Fruit fly (Drosophila melanogaster): Measurements from ENCODE around the gene agt.

agt gene

dm6 chr3R:6708858-6709257, 49.0 kb upstream of the agt start (continued):
- TF ChIP-seq BEAF-32 (GFP tag; optimal IDR thresholded peaks at IDR 0.05) (peak; percentile 31), pnt (GFP tag; optimal IDR thresholded peaks at IDR 0.05) (peak; percentile 6), Opbp (GFP tag; IDR thresholded peaks at IDR 0.05; ENCODE audit: partially characterized antibody) (peak; percentile 76; the same call in 2 of the 3 replicates), MTF-1 (GFP tag; optimal IDR thresholded peaks at IDR 0.05; ENCODE audit: borderline replicate concordance) (no peak), C15 (GFP tag; IDR thresholded peaks at IDR 0.05) (no peak), gfzf (GFP tag; optimal IDR thresholded peaks at IDR 0.05) (peak; percentile 41), Xbp1 (GFP tag; optimal IDR thresholded peaks at IDR 0.05) (no peak), Myb (GFP tag; optimal IDR thresholded peaks at IDR 0.05) (peak; percentile 40), CoRest (tag; optimal IDR thresholded peaks at IDR 0.05) (peak; percentile 57), CG11456 (GFP tag; IDR thresholded peaks at IDR 0.05) (peak; percentile 42; the same call in 1 of the 3 replicates), Ets97D (GFP tag; optimal IDR thresholded peaks at IDR 0.05) (peak; percentile 19), CG8290 (GFP tag; optimal IDR thresholded peaks at IDR 0.05) (peak; percentile 71), CG8290 (tag; optimal IDR thresholded peaks at IDR 0.05) (no peak), NK7.1 (GFP tag; optimal IDR thresholded peaks at IDR 0.05) (no peak), CG17361 (GFP tag; IDR thresholded peaks at IDR 0.05) (0 out of 3 replicates have a peak, but pooled peaks have one; percentile 22), ewg (GFP tag; optimal IDR thresholded peaks at IDR 0.05) (no peak), CG6689 (GFP tag; IDR thresholded peaks at IDR 0.05) (no peak), gro (GFP tag; optimal IDR thresholded peaks at IDR 0.05) (no peak), CTCF (GFP tag; optimal IDR thresholded peaks at IDR 0.05) (peak; percentile 85), HmgD (GFP tag; optimal IDR thresholded peaks at IDR 0.05) (peak; percentile 69), hbn (GFP tag; IDR thresholded peaks at IDR 0.05; ENCODE audit: partially characterized antibody) (0 out of 2 replicates have a peak, but pooled peaks have one; percentile 24), Bgb (GFP tag; IDR thresholded peaks at IDR 0.05; ENCODE audit: partially characterized antibody) (peak; percentile 58), CG33213 (GFP tag; optimal IDR thresholded peaks at IDR 0.05) (peak; percentile 63), bbx (GFP tag; IDR thresholded peaks at IDR 0.05; ENCODE audit: partially characterized antibody) (peak; percentile 55), CG17385 (GFP tag; optimal IDR thresholded peaks at IDR 0.05) (no peak), Lhr (GFP tag; optimal IDR thresholded peaks at IDR 0.05) (peak; percentile 82), ato (GFP tag; IDR thresholded peaks at IDR 0.05; ENCODE audit: partially characterized antibody) (0 out of 2 replicates have a peak, but pooled peaks have one; percentile 31), amos (GFP tag; IDR thresholded peaks at IDR 0.05; ENCODE audit: partially characterized antibody) (peak; percentile 48), CG3847 (GFP tag; IDR thresholded peaks at IDR 0.05) (0 out of 2 replicates have a peak, but pooled peaks have one; percentile 15), CG1603 (tag; optimal IDR thresholded peaks at IDR 0.05) (peak; percentile 64), CG8765 (GFP tag; IDR thresholded peaks at IDR 0.05) (0 out of 2 replicates have a peak, but pooled peaks have one; percentile 6), H15 (GFP tag; IDR thresholded peaks at IDR 0.05) (no peak), CG11723 (GFP tag; optimal IDR thresholded peaks at IDR 0.05) (no peak), Dref (GFP tag; IDR thresholded peaks at IDR 0.05) (peak; percentile 50), CG2712 (tag; optimal IDR thresholded peaks at IDR 0.05) (peak; percentile 31), Med (GFP tag) (peak; percentile 74), HLH4C (GFP tag; IDR thresholded peaks at IDR 0.05; ENCODE audit: partially characterized antibody) (0 out of 3 replicates have a peak, but pooled peaks have one; percentile 17), CG17829 (tag; optimal IDR thresholded peaks at IDR 0.05) (peak; percentile 21), Rfx (GFP tag; IDR thresholded peaks at IDR 0.05) (peak; percentile 61), sens (GFP tag) (peak; percentile 39), CG4424 (GFP tag; optimal IDR thresholded peaks at IDR 0.05) (peak; percentile 58), Tbp (GFP tag; optimal IDR thresholded peaks at IDR 0.05) (no peak), zen2 (GFP tag; IDR thresholded peaks at IDR 0.05; ENCODE audit: partially characterized antibody) (peak; percentile 55; the same call in 2 of the 3 replicates), zen (tag; optimal IDR thresholded peaks at IDR 0.05) (peak; percentile 36), pzg (GFP tag; optimal IDR thresholded peaks at IDR 0.05) (peak; percentile 40), chif (GFP tag; optimal IDR thresholded peaks at IDR 0.05) (peak in 1 of 2 experiments; percentile 15), nerfin-1 (tag; optimal IDR thresholded peaks at IDR 0.05) (peak; percentile 95), oc (tag; optimal IDR thresholded peaks at IDR 0.05) (peak; percentile 27), mld (GFP tag; IDR thresholded peaks at IDR 0.05; ENCODE audit: partially characterized antibody) (no peak), sqz (GFP tag; optimal IDR thresholded peaks at IDR 0.05) (no peak)

Data from whole organism, embryonic.